Worm (Caenorhabditis elegans) whole organism, L4/young adult: Measurements from ENCODE around the gene clec-184.

Source experiments
- W03F9.2 ChIP-seq: fragments of 150-350 bp; optimal IDR thresholded peaks from 2 replicates; lab custom pipeline; 2014; ENCODE audit warnings: missing biosample characterization, missing genetic modification characterization
- dao-5 ChIP-seq: sonication (generic microtip); optimal IDR thresholded peaks from 2 replicates; lab custom pipeline; 2016; ENCODE audit warnings: missing genotype, missing genetic modification characterization, moderate library complexity, missing compliant biosample characterization
- him-1 ChIP-seq: sonication (generic microtip); optimal IDR thresholded peaks from 2 replicates; lab custom pipeline; 2016; ENCODE audit warnings: missing genotype, missing genetic modification reagents, missing genetic modification characterization, missing compliant biosample characterization

ce11 chrIV:12414601-12415000 lies 17.8 kb upstream of the clec-184 start:
- TF ChIP-seq W03F9.2 (tag; lab: Kevin White, UChicago) (no peak), him-1 (no peak), dao-5 (tag; lab: Kevin White, UChicago) (no peak)
